Worm (Caenorhabditis elegans): ENCODE results near the gene W02D7.5.

DNA sequence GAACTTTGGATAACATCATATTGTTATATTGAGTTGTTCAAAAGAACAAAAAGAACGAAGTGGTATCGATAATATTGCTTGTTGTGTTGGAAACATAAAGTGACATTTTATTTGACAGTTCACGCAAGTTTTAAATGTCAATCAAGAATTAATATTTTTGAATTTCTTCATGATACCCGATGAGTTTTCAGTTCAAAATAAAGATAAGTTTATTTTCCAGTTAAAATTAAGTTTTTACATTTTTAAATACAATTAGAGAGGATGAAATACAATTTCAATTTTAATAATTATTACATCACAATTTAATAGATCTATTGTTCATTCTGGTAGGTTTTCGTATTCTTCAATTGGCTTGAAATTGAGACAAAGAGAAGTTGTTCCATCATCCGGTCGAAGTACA is 1.5 kb downstream of the W02D7.5 start, which contains the start of gene W02D7.4:
- TF ChIP-seq pes-1 (GFP tag; IDR thresholded peaks at IDR 0.05) (no peak), tbx-37 (GFP tag; conservative IDR thresholded peaks at IDR 0.05) (no peak), tra-4 (tag; optimal IDR thresholded peaks at IDR 0.05) (no peak), scrt-1 (GFP tag; IDR thresholded peaks at IDR 0.05) (no peak), F13C5.2 (tag; optimal IDR thresholded peaks at IDR 0.05) (no peak), hnd-1 (tag; optimal IDR thresholded peaks at IDR 0.05) (no peak)

Measured in whole organism, early embryonic.